Worm (Caenorhabditis elegans): Measurements from ENCODE around the gene klp-12.

The klp-12 gene

DNA sequence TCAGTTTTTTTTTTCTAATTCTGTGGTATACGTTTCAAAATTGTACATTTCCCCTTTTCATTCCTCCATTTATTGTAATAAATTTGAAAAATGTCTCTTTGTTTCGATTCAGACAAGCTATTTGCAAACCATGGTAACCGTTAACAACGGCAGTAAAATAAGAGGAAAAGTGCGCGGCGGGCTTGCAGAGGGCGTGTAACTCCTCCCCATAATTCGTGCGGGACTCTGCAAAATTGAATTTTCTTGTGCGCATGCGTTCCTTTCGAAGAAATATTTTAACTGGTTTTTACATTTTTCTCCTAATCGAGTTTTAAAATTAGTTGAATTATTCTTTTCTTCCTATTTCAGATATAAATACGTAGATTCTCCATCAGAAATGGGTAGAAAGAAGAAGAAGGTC is 49.0 kb downstream of the klp-12 start, which contains the start of gene znf-207 (continued):
- TF ChIP-seq dmd-9 (GFP tag; IDR thresholded peaks at IDR 0.05) (no peak), lin-39 (tag; optimal IDR thresholded peaks at IDR 0.05) (no peak), zip-2 (tag; optimal IDR thresholded peaks at IDR 0.05) (no peak), nhr-102 (tag; optimal IDR thresholded peaks at IDR 0.05) (no peak), lin-13 (GFP tag; optimal IDR thresholded peaks at IDR 0.05) (no peak), F37D6.2 (tag; optimal IDR thresholded peaks at IDR 0.05) (no peak)

DNA sequence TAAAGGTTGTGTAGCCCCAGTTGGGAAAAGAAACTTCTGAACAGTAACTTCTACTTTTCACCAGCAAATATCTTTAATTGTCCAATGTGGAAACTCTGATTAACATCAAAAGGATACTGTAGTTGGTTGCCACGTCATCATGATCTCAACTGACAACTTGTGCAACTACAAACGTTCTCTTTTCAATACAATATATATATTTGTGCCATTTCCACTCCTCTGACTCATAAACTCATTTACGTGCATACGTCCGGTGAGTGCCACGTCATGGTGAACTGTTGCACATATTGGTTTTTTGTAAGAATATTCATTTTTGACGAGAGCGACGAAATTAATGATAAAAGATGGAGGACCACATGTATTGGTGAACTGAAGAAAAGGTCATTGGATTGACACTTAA is 51.9 kb downstream of the klp-12 start:
- TF ChIP-seq aha-1 (tag), result peak; percentile 16
- no peak for TF ChIP-seq daf-19 (GFP tag; conservative IDR thresholded peaks at IDR 0.05)
- TF ChIP-seq lsy-2 (tag; optimal IDR thresholded peaks at IDR 0.05), result peak in 1 of 2 experiments; percentile 51
- peak; percentile 54 for TF ChIP-seq mes-2 (tag; optimal IDR thresholded peaks at IDR 0.05; ENCODE audit: poor library complexity, severe bottlenecking)
- TF ChIP-seq unc-62 (GFP tag; optimal IDR thresholded peaks at IDR 0.05 in 1 of 2), result peak in 1 of 2 experiments; percentile 4
- no peak for TF ChIP-seq unc-62 (tag; optimal IDR thresholded peaks at IDR 0.05)
- TF ChIP-seq lim-7 (GFP tag; IDR thresholded peaks at IDR 0.05), result no peak
- TF ChIP-seq hlh-30 (tag; optimal IDR thresholded peaks at IDR 0.05; ENCODE audit: insufficient read depth), result no peak
- no peak for TF ChIP-seq daf-16 (GFP tag; optimal IDR thresholded peaks at IDR 0.05)
- no peak for TF ChIP-seq daf-16 (tag; optimal IDR thresholded peaks at IDR 0.05)
- no peak for TF ChIP-seq zfp-2 (tag; optimal IDR thresholded peaks at IDR 0.05)
- TF ChIP-seq nhr-6 (tag; optimal IDR thresholded peaks at IDR 0.05), result peak; percentile 72
- no peak for TF ChIP-seq duxl-1 (tag; optimal IDR thresholded peaks at IDR 0.05; ENCODE audit: poor library complexity)
- TF ChIP-seq F10B5.3 (tag; optimal IDR thresholded peaks at IDR 0.05), result peak; percentile 10
- TF ChIP-seq nhr-237 (tag; optimal IDR thresholded peaks at IDR 0.05), result no peak
- no peak for TF ChIP-seq D1046.2 (GFP tag; IDR thresholded peaks at IDR 0.05)
- no peak for TF ChIP-seq unc-39 (tag; optimal IDR thresholded peaks at IDR 0.05)
- TF ChIP-seq madf-5 (GFP tag; IDR thresholded peaks at IDR 0.05), result no peak
- TF ChIP-seq nhr-76 (tag; optimal IDR thresholded peaks at IDR 0.05), result no peak

ce11 chrIV:11306548-11306947 is 53.1 kb downstream of the klp-12 start, which contains the start of gene B0035.13:
Gene B0035.13 (minus strand): TSS chrIV:11306720.
- TF ChIP-seq madf-5 (GFP tag; IDR thresholded peaks at IDR 0.05) (no peak), nhr-28 (tag; optimal IDR thresholded peaks at IDR 0.05) (peak; percentile 43), set-16 (GFP tag; IDR thresholded peaks at IDR 0.05) (no peak), T26A8.4 (GFP tag; IDR thresholded peaks at IDR 0.05) (no peak), attf-4 (tag; optimal IDR thresholded peaks at IDR 0.05) (no peak), nhr-11 (tag; optimal IDR thresholded peaks at IDR 0.05) (no peak), nhr-48 (tag; optimal IDR thresholded peaks at IDR 0.05) (no peak), ceh-82 (tag; optimal IDR thresholded peaks at IDR 0.05) (no peak), dmd-6 (GFP tag; IDR thresholded peaks at IDR 0.05) (0 out of 2 replicates have a peak, but pooled peaks have one; percentile 25), daf-16 (GFP tag; optimal IDR thresholded peaks at IDR 0.05) (no peak), daf-16 (tag; optimal IDR thresholded peaks at IDR 0.05) (peak; percentile 39), F49E8.2 (tag; optimal IDR thresholded peaks at IDR 0.05; ENCODE audit: borderline replicate concordance) (no peak), ztf-7 (tag; optimal IDR thresholded peaks at IDR 0.05) (no peak), gei-8 (GFP tag; optimal IDR thresholded peaks at IDR 0.05) (no peak), ces-1 (GFP tag; optimal IDR thresholded peaks at IDR 0.05) (no peak), vab-7 (GFP tag; IDR thresholded peaks at IDR 0.05) (no peak), zfp-3 (GFP tag; conservative IDR thresholded peaks at IDR 0.05) (no peak), zip-2 (tag; optimal IDR thresholded peaks at IDR 0.05) (no peak), mes-2 (tag; optimal IDR thresholded peaks at IDR 0.05; ENCODE audit: poor library complexity, severe bottlenecking) (no peak), F44E2.7 (GFP tag; IDR thresholded peaks at IDR 0.05) (no peak), nhr-6 (tag; optimal IDR thresholded peaks at IDR 0.05) (no peak), nhr-237 (tag; optimal IDR thresholded peaks at IDR 0.05) (no peak), unc-130 (GFP tag; optimal IDR thresholded peaks at IDR 0.05) (no peak), skn-1 (tag; optimal IDR thresholded peaks at IDR 0.05) (no peak), lin-39 (tag; optimal IDR thresholded peaks at IDR 0.05) (no peak), ceh-28 (tag; optimal IDR thresholded peaks at IDR 0.05) (no peak), lin-38 (GFP tag; IDR thresholded peaks at IDR 0.05) (no peak), pqm-1 (tag; optimal IDR thresholded peaks at IDR 0.05) (peak; percentile 35), madf-9 (GFP tag; conservative IDR thresholded peaks at IDR 0.05) (no peak), egl-27 (tag; optimal IDR thresholded peaks at IDR 0.05) (no peak), dpl-1 (GFP tag; optimal IDR thresholded peaks at IDR 0.05) (no peak), ceh-20 (GFP tag; IDR thresholded peaks at IDR 0.05) (no peak), hlh-11 (tag; optimal IDR thresholded peaks at IDR 0.05) (peak; percentile 10)
